Worm (Caenorhabditis elegans): ENCODE results near the gene K07C5.9.

ce11 chrV:10360186-10360585 lies 10.2 kb upstream of the K07C5.9 start:
- TF ChIP-seq F13H6.1 (tag; optimal IDR thresholded peaks at IDR 0.05) = no peak
- no peak for TF ChIP-seq ceh-48 (tag; optimal IDR thresholded peaks at IDR 0.05)
